Fruit fly (Drosophila melanogaster): Measurements from ENCODE around the gene CG9107.

CG9107 gene

DNA sequence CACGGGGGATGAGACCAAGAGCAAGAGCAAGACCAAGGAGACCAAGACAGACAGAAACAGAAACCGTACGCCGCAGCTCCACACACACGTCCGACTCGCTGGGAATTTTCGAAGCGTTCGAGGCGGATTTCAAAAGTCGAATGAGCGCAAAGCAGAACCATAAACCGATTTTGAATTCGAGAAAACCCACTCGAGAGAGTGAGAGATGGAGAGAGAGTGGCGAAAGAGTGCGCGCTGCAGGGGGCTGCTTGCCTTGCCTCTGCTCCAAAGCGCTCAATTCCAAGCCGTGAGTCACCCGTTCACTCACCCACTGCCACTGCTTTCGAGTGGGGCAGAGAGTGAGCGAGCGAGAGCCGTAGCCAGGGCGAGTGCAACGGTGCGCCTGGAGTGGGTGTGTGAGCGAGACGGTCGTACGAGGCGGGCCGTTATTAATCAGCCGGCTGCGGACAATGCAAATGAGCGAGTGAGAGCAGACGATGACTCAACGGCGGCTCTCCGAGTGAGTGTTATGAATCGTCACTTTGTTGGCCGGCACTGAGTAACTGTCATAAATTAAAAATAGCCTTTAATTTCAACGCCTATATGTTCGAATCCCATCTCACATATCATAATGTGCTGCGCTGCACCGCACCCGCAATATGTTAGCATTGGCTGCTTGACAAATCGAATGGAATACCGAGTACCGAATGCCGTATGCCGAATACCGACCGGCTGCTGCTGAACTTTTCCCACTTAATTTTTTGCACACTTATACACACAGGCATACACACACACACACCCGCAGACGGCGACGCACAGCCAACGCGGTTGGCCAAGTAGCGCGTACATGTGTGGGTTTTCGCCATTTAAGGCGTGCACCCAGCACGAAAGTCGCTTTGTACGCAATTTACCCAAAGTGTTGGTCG is 44.1 kb downstream of the CG9107 start:
- TF ChIP-seq CG11617 (GFP tag; optimal IDR thresholded peaks at IDR 0.05) (no peak), ovo (GFP tag; optimal IDR thresholded peaks at IDR 0.05) (peak; percentile 88), bab1 (GFP tag; optimal IDR thresholded peaks at IDR 0.05) (peak; percentile 78), toe (GFP tag; optimal IDR thresholded peaks at IDR 0.05) (no peak), cnc (optimal IDR thresholded peaks at IDR 0.05) (no peak), Clk (GFP tag; optimal IDR thresholded peaks at IDR 0.05) (no peak), pad (GFP tag; optimal IDR thresholded peaks at IDR 0.05) (peak; percentile 91), kay (GFP tag; ENCODE audit: borderline replicate concordance) (peak; percentile 100), Hr96 (GFP tag; optimal IDR thresholded peaks at IDR 0.05) (peak; percentile 46), Crg-1 (GFP tag; optimal IDR thresholded peaks at IDR 0.05) (peak; percentile 8), tj (GFP tag; optimal IDR thresholded peaks at IDR 0.05) (peak; percentile 23), CG12768 (GFP tag; optimal IDR thresholded peaks at IDR 0.05) (peak; percentile 76), CG5204 (GFP tag; optimal IDR thresholded peaks at IDR 0.05) (no peak), Mnt (GFP tag; optimal IDR thresholded peaks at IDR 0.05) (peak; percentile 68), CG33017 (tag; optimal IDR thresholded peaks at IDR 0.05) (peak; percentile 27), cic (GFP tag; optimal IDR thresholded peaks at IDR 0.05) (peak; percentile 5), CG1620 (GFP tag; optimal IDR thresholded peaks at IDR 0.05) (no peak), CG7045 (GFP tag; optimal IDR thresholded peaks at IDR 0.05) (no peak), CG7101 (tag; optimal IDR thresholded peaks at IDR 0.05) (peak; percentile 40), CG14711 (tag; optimal IDR thresholded peaks at IDR 0.05) (peak; percentile 34)

DNA sequence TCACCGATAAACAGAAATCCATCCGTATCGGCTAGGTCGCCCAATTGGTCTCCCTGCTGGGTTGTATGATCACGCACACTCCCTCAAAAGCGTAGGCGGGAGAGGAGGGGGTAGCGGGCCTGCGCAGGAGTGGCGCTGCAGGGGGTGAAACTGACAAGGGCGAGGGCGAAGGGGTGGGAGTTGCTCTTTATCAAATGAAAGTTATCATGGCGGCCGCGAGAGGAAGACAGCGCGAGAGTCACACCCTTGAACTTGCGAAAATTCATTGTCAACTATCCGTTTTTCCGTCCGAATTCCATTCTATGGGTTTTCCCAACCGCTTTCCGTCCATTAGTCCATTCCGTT is 45.3 kb downstream of the CG9107 start:
- TF ChIP-seq Crg-1 (GFP tag; optimal IDR thresholded peaks at IDR 0.05) (peak; percentile 17), kay (GFP tag; ENCODE audit: borderline replicate concordance) (no peak)

DNA sequence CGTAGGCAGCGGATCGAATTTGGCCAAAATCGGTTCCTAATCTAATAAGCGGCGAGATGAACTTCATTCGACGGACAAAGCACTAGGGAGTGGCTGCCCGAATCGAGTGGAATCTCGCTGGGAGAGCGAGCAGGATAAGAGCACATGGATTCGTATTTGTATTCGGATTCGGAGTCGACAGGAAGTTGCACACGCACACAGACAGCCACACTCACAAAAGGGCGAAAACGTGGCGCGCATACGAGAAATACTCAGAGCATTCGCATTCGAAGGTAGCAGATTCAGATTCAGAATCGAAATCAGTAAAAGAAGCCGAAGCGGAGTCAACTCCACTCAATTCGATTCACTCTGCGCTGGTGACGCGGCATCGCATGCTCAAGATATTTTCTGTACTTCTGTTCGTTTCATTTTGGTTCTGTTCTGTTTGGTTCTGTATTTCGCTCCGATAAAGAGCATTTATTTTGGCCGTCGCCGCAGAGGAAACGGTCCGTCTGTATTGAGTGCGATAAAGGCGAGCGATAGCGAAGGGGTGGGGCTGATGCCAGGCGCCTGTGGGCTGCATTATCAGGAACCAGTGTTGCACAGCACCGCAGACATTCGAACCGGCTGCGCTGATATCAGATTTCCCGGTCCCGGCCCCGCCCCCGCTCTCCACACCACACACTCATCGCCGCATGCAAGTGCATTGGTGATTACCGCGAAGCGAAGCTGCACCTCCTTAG is 45.8 kb downstream of the CG9107 start:
- TF ChIP-seq bab1 (GFP tag; optimal IDR thresholded peaks at IDR 0.05) (no peak), Hr96 (GFP tag; optimal IDR thresholded peaks at IDR 0.05) (no peak), Mnt (GFP tag; optimal IDR thresholded peaks at IDR 0.05) (peak; percentile 58), Crg-1 (GFP tag; optimal IDR thresholded peaks at IDR 0.05) (peak; percentile 34), tj (GFP tag; optimal IDR thresholded peaks at IDR 0.05) (no peak), CG11617 (GFP tag; optimal IDR thresholded peaks at IDR 0.05) (no peak), kay (GFP tag; ENCODE audit: borderline replicate concordance) (no peak), CG7101 (tag; optimal IDR thresholded peaks at IDR 0.05) (no peak), CG14711 (tag; optimal IDR thresholded peaks at IDR 0.05) (no peak), Clk (GFP tag; optimal IDR thresholded peaks at IDR 0.05) (no peak), ovo (GFP tag; optimal IDR thresholded peaks at IDR 0.05) (no peak), CG7045 (GFP tag; optimal IDR thresholded peaks at IDR 0.05) (no peak), CG33017 (tag; optimal IDR thresholded peaks at IDR 0.05) (no peak), toe (GFP tag; optimal IDR thresholded peaks at IDR 0.05) (no peak), CG1620 (GFP tag; optimal IDR thresholded peaks at IDR 0.05) (no peak), CG5204 (GFP tag; optimal IDR thresholded peaks at IDR 0.05) (no peak), pad (GFP tag; optimal IDR thresholded peaks at IDR 0.05) (peak; percentile 30), cnc (optimal IDR thresholded peaks at IDR 0.05) (no peak), cic (GFP tag; optimal IDR thresholded peaks at IDR 0.05) (peak; percentile 40), CG12768 (GFP tag; optimal IDR thresholded peaks at IDR 0.05) (peak; percentile 70)

DNA sequence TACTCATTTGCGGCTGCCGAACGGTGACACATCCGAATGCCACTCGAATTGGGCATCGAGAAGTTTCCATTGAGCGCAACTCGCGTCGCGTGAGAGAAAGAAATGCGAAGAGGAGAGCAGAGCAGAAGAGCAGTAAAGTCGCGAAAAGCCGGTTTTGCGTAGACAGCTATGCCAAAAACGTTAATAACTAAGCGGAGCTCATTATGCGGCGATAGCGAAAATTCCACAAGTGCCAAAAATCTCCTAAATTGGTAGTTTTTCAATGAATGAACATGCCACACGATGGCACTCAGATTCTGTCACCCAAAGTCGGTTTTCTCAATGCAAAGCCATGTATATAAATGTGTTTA is 46.6 kb downstream of the CG9107 start:
- peak; percentile 91 for TF ChIP-seq kay (GFP tag; ENCODE audit: borderline replicate concordance)
- TF ChIP-seq Hr96 (GFP tag; optimal IDR thresholded peaks at IDR 0.05): no peak

DNA sequence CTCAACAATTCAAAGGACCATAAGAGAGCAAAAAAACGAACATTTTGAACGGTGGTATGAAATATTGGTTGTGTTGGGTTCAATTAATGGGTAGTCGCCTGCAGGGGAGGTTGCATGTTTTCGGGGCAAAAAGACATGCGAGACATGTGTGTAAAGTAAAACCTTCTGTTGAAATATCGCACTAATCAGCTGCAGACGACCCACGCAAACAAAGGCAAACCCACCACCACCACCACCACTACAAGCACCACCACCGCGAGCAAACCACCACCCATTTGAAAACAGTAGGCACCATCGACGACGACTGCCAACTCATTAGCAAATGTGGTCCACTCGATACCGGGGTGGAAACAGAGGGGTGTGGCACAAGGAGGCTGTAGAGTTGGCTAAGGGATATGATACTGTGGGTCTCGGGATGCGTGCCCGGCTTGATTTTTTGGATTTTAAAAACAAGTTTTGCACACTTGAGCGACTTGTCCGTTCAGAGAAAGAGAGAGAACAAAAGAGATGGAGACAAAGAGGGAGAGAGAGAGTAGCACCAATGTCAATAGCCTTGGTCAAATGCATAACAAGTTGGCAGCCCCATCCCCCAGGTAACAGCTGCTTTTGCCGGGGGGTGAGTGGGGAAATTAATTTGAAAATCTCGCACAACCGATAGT is 47.1 kb downstream of the CG9107 start:
- peak; percentile 4 for TF ChIP-seq CG1620 (GFP tag; optimal IDR thresholded peaks at IDR 0.05)
- TF ChIP-seq pad (GFP tag; optimal IDR thresholded peaks at IDR 0.05): peak; percentile 47
- peak; percentile 48 for TF ChIP-seq cic (GFP tag; optimal IDR thresholded peaks at IDR 0.05)
- no peak for TF ChIP-seq CG12768 (GFP tag; optimal IDR thresholded peaks at IDR 0.05)
- TF ChIP-seq Crg-1 (GFP tag; optimal IDR thresholded peaks at IDR 0.05): peak; percentile 8
- no peak for TF ChIP-seq Mnt (GFP tag; optimal IDR thresholded peaks at IDR 0.05)
- TF ChIP-seq CG14711 (tag; optimal IDR thresholded peaks at IDR 0.05): no peak

DNA sequence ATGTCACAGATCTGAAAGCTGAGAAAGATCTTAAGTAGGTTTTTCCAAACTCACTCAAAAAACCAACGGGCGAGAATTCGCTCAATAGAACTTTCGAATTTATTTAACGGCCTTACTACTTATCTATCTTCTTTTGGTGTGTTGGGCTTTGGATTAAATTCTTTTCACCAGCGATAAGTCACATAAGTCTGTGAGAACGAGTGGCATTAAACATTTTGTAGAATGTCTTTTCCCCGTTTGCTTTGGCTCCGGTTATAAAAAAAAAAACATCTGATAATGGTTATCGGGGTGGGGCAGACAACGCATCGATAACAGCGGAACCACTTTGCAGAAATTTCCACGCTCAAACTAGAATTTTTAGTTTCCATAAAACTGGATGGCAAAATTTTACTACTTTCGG is 48.7 kb downstream of the CG9107 start:
- TF ChIP-seq toe (GFP tag; optimal IDR thresholded peaks at IDR 0.05): no peak
- no peak for TF ChIP-seq Mnt (GFP tag; optimal IDR thresholded peaks at IDR 0.05)
- no peak for TF ChIP-seq CG11617 (GFP tag; optimal IDR thresholded peaks at IDR 0.05)
- TF ChIP-seq CG1620 (GFP tag; optimal IDR thresholded peaks at IDR 0.05): no peak
- no peak for TF ChIP-seq CG7045 (GFP tag; optimal IDR thresholded peaks at IDR 0.05)
- no peak for TF ChIP-seq CG33017 (tag; optimal IDR thresholded peaks at IDR 0.05)
- no peak for TF ChIP-seq cic (GFP tag; optimal IDR thresholded peaks at IDR 0.05)
- no peak for TF ChIP-seq Clk (GFP tag; optimal IDR thresholded peaks at IDR 0.05)
- no peak for TF ChIP-seq CG5204 (GFP tag; optimal IDR thresholded peaks at IDR 0.05)
